Worm (Caenorhabditis elegans) whole organism, L4 larva: ENCODE measurements around the gene T21H3.1.
A peak's percentile ranks its signal among the peaks of the same experiment; 100 is the strongest.

Source experiments
- F49E8.2 ChIP-seq: sonication (generic microtip); optimal IDR thresholded peaks from 2 replicates; lab custom pipeline; 2016; ENCODE audit warnings: missing compliant biosample characterization, mild to moderate bottlenecking, missing genetic modification characterization, borderline replicate concordance
- R02D3.7 ChIP-seq: fragments of 150-350 bp; sonication (generic microtip); optimal IDR thresholded peaks from 3 replicates; lab custom pipeline; 2014; ENCODE audit warnings: missing biosample characterization, missing genetic modification characterization
- T26A8.4 ChIP-seq: fragments of 200-800 bp; sonication (Bioruptor generic); IDR thresholded peaks from 2 replicates; pipeline ENCODE4 v1.3.6; 2022; ENCODE audit warnings: missing genetic modification characterization, missing compliant biosample characterization
- Y105C5A.15 ChIP-seq: fragments of 200-800 bp; sonication (Bioruptor generic); IDR thresholded peaks from 2 replicates; pipeline ENCODE4 v1.3.6; 2022; ENCODE audit warnings: missing genetic modification characterization, missing compliant biosample characterization
- ZK546.5 ChIP-seq, 2 experiments: sonication (generic microtip); optimal IDR thresholded peaks; 2 replicates each; lab custom pipeline; 2017; ENCODE audit warnings: missing biosample characterization in 2 of 2, missing genetic modification characterization in 2 of 2
- aha-1 ChIP-seq: fragments of 150-350 bp; peaks from one replicate; lab custom pipeline; 2014; ENCODE audit warnings: missing biosample characterization, missing genetic modification characterization
- aly-2 ChIP-seq: sonication (generic microtip); optimal IDR thresholded peaks from 2 replicates; lab custom pipeline; 2018; ENCODE audit warnings: missing biosample characterization, missing genetic modification characterization
- arid-1 ChIP-seq: fragments of 200-800 bp; sonication (Bioruptor generic); conservative IDR thresholded peaks from 2 replicates; pipeline ENCODE4 v1.3.6; 2022; ENCODE audit warnings: missing genetic modification reagents, missing genetic modification characterization, missing compliant biosample characterization
- ceh-20 ChIP-seq: fragments of 200-800 bp; sonication (Bioruptor generic); IDR thresholded peaks from 2 replicates; pipeline ENCODE4 v1.3.6; 2022; ENCODE audit warnings: missing genetic modification reagents, missing genetic modification characterization, missing compliant biosample characterization
- ceh-28 ChIP-seq: fragments of 150-350 bp; optimal IDR thresholded peaks from 2 replicates; lab custom pipeline; 2014; ENCODE audit warnings: missing biosample characterization, missing genetic modification reagents, missing genetic modification characterization
- ceh-82 ChIP-seq: sonication (generic microtip); optimal IDR thresholded peaks from 2 replicates; lab custom pipeline; 2017; ENCODE audit warnings: missing biosample characterization, missing genetic modification characterization
- ctbp-1 ChIP-seq: fragments of 200-800 bp; sonication (Bioruptor generic); IDR thresholded peaks from 2 replicates; pipeline ENCODE4 v1.3.6; 2022; ENCODE audit warnings: missing genetic modification reagents, missing genetic modification characterization, missing compliant biosample characterization
- daf-12 ChIP-seq: fragments of 150-350 bp; optimal IDR thresholded peaks from 2 replicates; lab custom pipeline; 2014; ENCODE audit warnings: missing biosample characterization, missing genetic modification reagents, missing genetic modification characterization
- daf-16 ChIP-seq, 3 experiments: sonication (generic microtip); optimal IDR thresholded peaks; 2 replicates each; lab custom pipeline; 2016 to 2017; ENCODE audit warnings: missing genetic modification characterization in 3 of 3, missing genetic modification reagents in 3 of 3, mild to moderate bottlenecking in 2 of 3, missing compliant biosample characterization in 2 of 3, missing biosample characterization in 1 of 3, moderate library complexity in 1 of 3
- dmd-6 ChIP-seq: fragments of 200-800 bp; sonication (Bioruptor generic); IDR thresholded peaks from 2 replicates; pipeline ENCODE4 v1.3.6; 2022; ENCODE audit warnings: missing genetic modification reagents, missing genetic modification characterization, missing compliant biosample characterization
- dpl-1 ChIP-seq: fragments of 150-350 bp; optimal IDR thresholded peaks from 2 replicates; lab custom pipeline; 2014; ENCODE audit warnings: missing biosample characterization, missing genetic modification reagents, missing genetic modification characterization
- fkh-10 ChIP-seq: fragments of 150-350 bp; optimal IDR thresholded peaks from 2 replicates; lab custom pipeline; 2014; ENCODE audit warnings: missing biosample characterization, missing genetic modification reagents, missing genetic modification characterization
- hif-1 ChIP-seq, 2 experiments: sonication (generic microtip); optimal IDR thresholded peaks; 2 replicates each; lab custom pipeline; 2016 to 2017; ENCODE audit warnings: missing compliant biosample characterization in 2 of 2, missing genetic modification characterization in 2 of 2, missing genetic modification reagents in 2 of 2, missing genotype in 2 of 2, mild to moderate bottlenecking in 1 of 2
- hlh-30 ChIP-seq: sonication (generic microtip); optimal IDR thresholded peaks from 2 replicates; lab custom pipeline; 2017; ENCODE audit warnings: antibody characterized with exemption, mild to moderate bottlenecking, missing genetic modification characterization, missing compliant biosample characterization; ENCODE audit not compliant: insufficient read depth
- hmg-1.1 ChIP-seq: fragments of 200-800 bp; sonication (Bioruptor generic); IDR thresholded peaks from 2 replicates; pipeline ENCODE4 v1.3.6; 2022; ENCODE audit warnings: missing genetic modification reagents, missing genetic modification characterization, missing compliant biosample characterization
- lin-1 ChIP-seq: fragments of 200-800 bp; sonication (Bioruptor generic); IDR thresholded peaks from 2 replicates; pipeline ENCODE4 v1.3.6; 2022; ENCODE audit warnings: missing genetic modification reagents, missing genetic modification characterization, missing compliant biosample characterization
- lin-15B ChIP-seq: fragments of 150-350 bp; sonication (generic microtip); optimal IDR thresholded peaks from 3 replicates; lab custom pipeline; 2014; ENCODE audit warnings: missing biosample characterization, missing genetic modification characterization
- lin-29 ChIP-seq: fragments of 200-800 bp; sonication (Bioruptor generic); IDR thresholded peaks from 2 replicates; pipeline ENCODE4 v1.3.6; 2022; ENCODE audit warnings: missing genetic modification reagents, missing genetic modification characterization, missing compliant biosample characterization
- lin-38 ChIP-seq: fragments of 200-800 bp; sonication (Bioruptor generic); IDR thresholded peaks from 2 replicates; pipeline ENCODE4 v1.3.6; 2022; ENCODE audit warnings: missing genetic modification reagents, missing genetic modification characterization, missing compliant biosample characterization
- lir-3 ChIP-seq: sonication (generic microtip); optimal IDR thresholded peaks from 2 replicates; lab custom pipeline; 2016; ENCODE audit warnings: mild to moderate bottlenecking, missing genetic modification characterization, missing compliant biosample characterization
- lsy-2 ChIP-seq, 2 experiments: fragments of 150-350 bp in 1 of 2; sonication (generic microtip) in 1 of 2; optimal IDR thresholded peaks; 2 replicates each; lab custom pipeline; 2014 to 2017; ENCODE audit warnings: missing biosample characterization in 2 of 2, missing genetic modification characterization in 2 of 2
- mdt-29 ChIP-seq: fragments of 200-800 bp; sonication (Bioruptor generic); IDR thresholded peaks from 2 replicates; pipeline ENCODE4 v1.3.6; 2022; ENCODE audit warnings: missing genetic modification reagents, missing genetic modification characterization, missing compliant biosample characterization
- nhr-11 ChIP-seq: fragments of 150-350 bp; optimal IDR thresholded peaks from 2 replicates; lab custom pipeline; 2014; ENCODE audit warnings: missing biosample characterization, missing genetic modification characterization
- nhr-41 ChIP-seq: fragments of 200-800 bp; sonication (Bioruptor generic); IDR thresholded peaks from 2 replicates; pipeline ENCODE4 v1.3.6; 2022; ENCODE audit warnings: missing genetic modification reagents, missing genetic modification characterization, missing compliant biosample characterization
- nhr-48 ChIP-seq: sonication (generic microtip); optimal IDR thresholded peaks from 2 replicates; lab custom pipeline; 2016; ENCODE audit warnings: mild to moderate bottlenecking, missing genetic modification characterization, missing compliant biosample characterization
- nhr-6 ChIP-seq: fragments of 150-350 bp; optimal IDR thresholded peaks from 2 replicates; lab custom pipeline; 2014; ENCODE audit warnings: missing biosample characterization, missing genetic modification characterization
- nhr-76 ChIP-seq: fragments of 150-350 bp; optimal IDR thresholded peaks from 2 replicates; lab custom pipeline; 2014; ENCODE audit warnings: missing biosample characterization, missing genetic modification characterization
- nhr-77 ChIP-seq: fragments of 150-350 bp; optimal IDR thresholded peaks from 2 replicates; lab custom pipeline; 2014; ENCODE audit warnings: missing biosample characterization, missing genetic modification characterization
- pha-4 ChIP-seq, 2 experiments: fragments of 150-350 bp in 1 of 2; fragments of 200-800 bp in 1 of 2; sonication (Bioruptor generic) in 1 of 2; IDR thresholded peaks in 1 of 2; optimal IDR thresholded peaks in 1 of 2; 2 replicates each; pipeline versions ENCODE4 v1.3.6 to Lab custom; 2014 to 2022; ENCODE audit warnings: missing genetic modification characterization in 2 of 2, missing genetic modification reagents in 2 of 2, missing biosample characterization in 1 of 2, missing compliant biosample characterization in 1 of 2
- php-3 ChIP-seq: fragments of 200-800 bp; sonication (Bioruptor generic); IDR thresholded peaks from 2 replicates; pipeline ENCODE4 v1.3.6; 2022; ENCODE audit warnings: missing genetic modification reagents, missing genetic modification characterization, missing compliant biosample characterization
- pqm-1 ChIP-seq: sonication (generic microtip); optimal IDR thresholded peaks from 2 replicates; lab custom pipeline; 2017; ENCODE audit warnings: missing biosample characterization, missing genetic modification characterization
- sdz-12 ChIP-seq: fragments of 200-800 bp; sonication (Bioruptor generic); optimal IDR thresholded peaks from 2 replicates; lab custom pipeline; 2018; ENCODE audit warnings: mild to moderate bottlenecking, missing genetic modification characterization, missing compliant biosample characterization
- skn-1 ChIP-seq: fragments of 150-350 bp; optimal IDR thresholded peaks from 2 replicates; lab custom pipeline; 2014; ENCODE audit warnings: missing biosample characterization, missing genetic modification characterization
- snpc-1.2 ChIP-seq: fragments of 200-800 bp; sonication (Bioruptor generic); IDR thresholded peaks from 2 replicates; pipeline ENCODE4 v1.3.6; 2022; ENCODE audit warnings: missing genetic modification reagents, missing genetic modification characterization, missing compliant biosample characterization
- snpc-4 ChIP-seq: fragments of 150-350 bp; optimal IDR thresholded peaks from 2 replicates; lab custom pipeline; 2014; ENCODE audit warnings: missing biosample characterization, missing genetic modification characterization
- spr-1 ChIP-seq: sonication (generic microtip); optimal IDR thresholded peaks from 2 replicates; lab custom pipeline; 2016; ENCODE audit warnings: mild to moderate bottlenecking, missing genetic modification characterization, missing compliant biosample characterization
- spr-3 ChIP-seq: fragments of 200-800 bp; sonication (Bioruptor generic); optimal IDR thresholded peaks from 2 replicates; lab custom pipeline; 2018; ENCODE audit warnings: mild to moderate bottlenecking, missing genetic modification characterization, missing compliant biosample characterization
- unc-39 ChIP-seq: sonication (generic microtip); optimal IDR thresholded peaks from 2 replicates; lab custom pipeline; 2017; ENCODE audit warnings: missing biosample characterization, missing genetic modification characterization
- vab-7 ChIP-seq: fragments of 200-800 bp; sonication (Bioruptor generic); IDR thresholded peaks from 2 replicates; pipeline ENCODE4 v1.3.6; 2022; ENCODE audit warnings: missing genetic modification reagents, missing genetic modification characterization, missing compliant biosample characterization
- zfp-3 ChIP-seq: fragments of 200-800 bp; sonication (Bioruptor generic); conservative IDR thresholded peaks from 2 replicates; pipeline ENCODE4 v1.3.6; 2022; ENCODE audit warnings: missing genetic modification reagents, missing genetic modification characterization, missing compliant biosample characterization
- zip-2 ChIP-seq: fragments of 150-350 bp; optimal IDR thresholded peaks from 2 replicates; lab custom pipeline; 2014; ENCODE audit warnings: missing biosample characterization, missing genetic modification characterization
- ztf-11 ChIP-seq: fragments of 150-350 bp; optimal IDR thresholded peaks from 2 replicates; lab custom pipeline; 2014; ENCODE audit warnings: missing biosample characterization, missing genetic modification characterization
- ztf-7 ChIP-seq: fragments of 150-350 bp; optimal IDR thresholded peaks from 2 replicates; lab custom pipeline; 2014; ENCODE audit warnings: missing biosample characterization, missing genetic modification characterization

T21H3.1 gene

DNA sequence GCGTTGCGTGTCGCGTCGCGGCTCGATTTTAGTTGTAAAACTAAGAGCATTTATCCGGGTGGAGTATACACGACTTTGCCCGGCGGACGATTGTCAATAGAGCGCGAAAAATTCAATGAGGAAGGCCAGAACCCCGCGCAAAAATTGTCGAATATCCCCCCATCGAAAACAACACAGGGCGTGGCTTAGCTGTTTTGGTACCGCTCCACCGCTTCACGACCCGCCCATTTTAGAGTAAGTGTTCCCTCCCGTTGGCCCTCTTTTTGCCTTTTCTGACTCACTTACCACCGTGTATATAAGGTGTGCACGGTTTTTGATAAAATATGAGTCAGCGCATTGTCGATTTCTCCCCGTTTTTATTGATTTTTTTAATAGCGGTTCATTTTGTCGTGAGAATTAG, 23.1 kb upstream of the T21H3.1 start (continued):
- TF ChIP-seq ztf-11 (tag; lab: Kevin White, UChicago) (no peak), ZK546.5 (tag; optimal IDR thresholded peaks at IDR 0.05; lab: Kevin White, UChicago) (no peak), ceh-82 (tag; lab: Kevin White, UChicago) (no peak), nhr-11 (tag; lab: Kevin White, UChicago) (no peak), F49E8.2 (tag; lab: Kevin White, UChicago) (no peak), zip-2 (tag; lab: Kevin White, UChicago) (no peak), sdz-12 (peak; percentile 29), Y105C5A.15 (0 out of 2 replicates have a peak, but pooled peaks have one; percentile 53), hmg-1.1 (GFP tag; lab: Robert Waterston, UW) (no peak), ceh-28 (tag; lab: Kevin White, UChicago) (no peak), zfp-3 (no peak), R02D3.7 (tag; lab: Kevin White, UChicago) (no peak), aha-1 (tag; lab: Kevin White, UChicago) (peak; percentile 92), hlh-30 (tag; lab: Kevin White, UChicago) (no peak), vab-7 (0 out of 2 replicates have a peak, but pooled peaks have one; percentile 19), ctbp-1 (GFP tag; lab: Robert Waterston, UW) (no peak), lin-15B (tag; lab: Kevin White, UChicago) (no peak), lir-3 (tag; lab: Kevin White, UChicago) (no peak), pha-4 (GFP tag; IDR thresholded peaks at IDR 0.05; lab: Robert Waterston, UW) (no peak), pha-4 (tag; optimal IDR thresholded peaks at IDR 0.05; lab: Kevin White, UChicago) (no peak), pqm-1 (tag; lab: Kevin White, UChicago) (no peak), lin-38 (GFP tag; lab: Robert Waterston, UW) (no peak), mdt-29 (GFP tag; lab: Robert Waterston, UW) (no peak), hif-1 (tag; optimal IDR thresholded peaks at IDR 0.05; lab: Kevin White, UChicago) (no peak), aly-2 (tag; lab: Kevin White, UChicago) (no peak), ztf-7 (tag; lab: Kevin White, UChicago) (no peak), fkh-10 (GFP tag; lab: Kevin White, UChicago) (no peak), snpc-4 (no peak), daf-12 (tag; lab: Kevin White, UChicago) (no peak), unc-39 (tag; lab: Kevin White, UChicago) (no peak), php-3 (0 out of 2 replicates have a peak, but pooled peaks have one; percentile 33)
- TF ChIP-seq, all 104 proteins: peak for 7

DNA sequence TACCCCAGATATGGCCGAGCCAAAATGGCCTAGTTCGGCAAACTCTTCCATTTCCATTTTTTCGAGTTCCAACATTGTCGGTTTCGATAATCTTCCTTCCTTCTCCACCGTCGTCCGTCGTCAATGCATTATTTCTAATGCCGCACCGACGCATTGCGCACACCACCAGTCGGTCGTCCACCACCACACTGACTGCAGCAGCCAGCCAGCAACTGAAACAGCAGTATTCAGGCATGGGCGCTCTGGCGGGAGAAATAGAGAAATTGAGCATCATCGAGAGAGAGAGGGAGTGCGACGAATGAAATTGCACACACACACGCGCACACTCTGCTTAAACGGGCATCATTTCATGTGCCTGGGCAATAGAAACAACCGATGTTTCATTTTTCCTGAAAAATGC, 22.6 kb upstream of the T21H3.1 start:
- TF ChIP-seq ztf-7 (tag; lab: Kevin White, UChicago), result no peak
- TF ChIP-seq dmd-6, result peak; percentile 49
- no peak for TF ChIP-seq nhr-6 (tag; lab: Kevin White, UChicago)
- no peak for TF ChIP-seq skn-1 (tag; lab: Kevin White, UChicago)
- TF ChIP-seq T26A8.4, result peak; percentile 57
- no peak for TF ChIP-seq ceh-82 (tag; lab: Kevin White, UChicago)
- no peak for TF ChIP-seq aha-1 (tag; lab: Kevin White, UChicago)
- TF ChIP-seq F49E8.2 (tag; lab: Kevin White, UChicago), result no peak
- TF ChIP-seq spr-1 (tag; lab: Kevin White, UChicago), result no peak
- no peak for TF ChIP-seq nhr-76 (tag; lab: Kevin White, UChicago)
- TF ChIP-seq arid-1, result 0 out of 2 replicates have a peak, but pooled peaks have one; percentile 20
- no peak for TF ChIP-seq unc-39 (tag; lab: Kevin White, UChicago)
- TF ChIP-seq nhr-48, result no peak
- TF ChIP-seq lsy-2 (tag; optimal IDR thresholded peaks at IDR 0.05; lab: Kevin White, UChicago), result peak in 1 of 2 experiments; percentile 41
- TF ChIP-seq ceh-28 (tag; lab: Kevin White, UChicago), result no peak
- TF ChIP-seq nhr-41 (GFP tag; lab: Robert Waterston, UW), result no peak
- 0 out of 2 replicates have a peak, but pooled peaks have one; percentile 44 for TF ChIP-seq ceh-20
- TF ChIP-seq lin-29, result no peak
- TF ChIP-seq spr-3 (GFP tag; lab: Kevin White, UChicago), result no peak
- no peak for TF ChIP-seq pqm-1 (tag; lab: Kevin White, UChicago)
- TF ChIP-seq zip-2 (tag; lab: Kevin White, UChicago), result no peak
- TF ChIP-seq daf-12 (tag; lab: Kevin White, UChicago), result no peak
- TF ChIP-seq nhr-77 (tag; lab: Kevin White, UChicago), result peak; percentile 11
- TF ChIP-seq dpl-1, result peak; percentile 5
- TF ChIP-seq snpc-1.2 (GFP tag; lab: Robert Waterston, UW), result peak; percentile 28; the same call in 1 of the 2 replicates
- no peak for TF ChIP-seq lin-1 (GFP tag; lab: Robert Waterston, UW)
- no peak; the same call in 1 of the 2 replicates for TF ChIP-seq mdt-29 (GFP tag; lab: Robert Waterston, UW)
- TF ChIP-seq daf-16 (GFP tag; optimal IDR thresholded peaks at IDR 0.05; lab: Kevin White, UChicago), result peak in 1 of 2 experiments; percentile 14
- peak; percentile 52 for TF ChIP-seq daf-16 (tag; optimal IDR thresholded peaks at IDR 0.05; lab: Kevin White, UChicago)
